Worm (Caenorhabditis elegans) whole organism, L1 larva: ENCODE results near the gene rbm-25.

Source experiments
- C04F5.9 ChIP-seq: sonication (generic microtip); optimal IDR thresholded peaks from 2 replicates; lab custom pipeline; 2016; ENCODE audit warnings: missing genetic modification characterization, missing compliant biosample characterization
- C16A3.4 ChIP-seq: fragments of 150-350 bp; optimal IDR thresholded peaks from 2 replicates; lab custom pipeline; 2014; ENCODE audit warnings: missing biosample characterization, missing genetic modification characterization
- C34B4.2 ChIP-seq: sonication (generic microtip); optimal IDR thresholded peaks from 2 replicates; lab custom pipeline; 2017; ENCODE audit warnings: mild to moderate bottlenecking, missing genetic modification characterization, missing compliant biosample characterization
- Y116A8C.19 ChIP-seq: sonication (generic microtip); optimal IDR thresholded peaks from 2 replicates; lab custom pipeline; 2016; ENCODE audit warnings: missing compliant biosample characterization, missing genetic modification characterization, borderline replicate concordance
- aly-2 ChIP-seq: fragments of 150-350 bp; optimal IDR thresholded peaks from 2 replicates; lab custom pipeline; 2014; ENCODE audit warnings: missing biosample characterization, missing genetic modification characterization
- ama-1 ChIP-seq: fragments of 150-350 bp; optimal IDR thresholded peaks from 2 replicates; lab custom pipeline; 2014
- blmp-1 ChIP-seq: fragments of 150-350 bp; optimal IDR thresholded peaks from 2 replicates; lab custom pipeline; 2014; ENCODE audit warnings: missing biosample characterization, missing genetic modification characterization
- ceh-8 ChIP-seq: fragments of 200-800 bp; sonication (Bioruptor generic); optimal IDR thresholded peaks from 2 replicates; lab custom pipeline; 2018; ENCODE audit warnings: mild to moderate bottlenecking, missing genetic modification characterization, moderate library complexity, missing compliant biosample characterization
- ceh-82 ChIP-seq, 3 experiments: fragments of 150-350 bp in 1 of 3; sonication (generic microtip) in 2 of 3; optimal IDR thresholded peaks; 2 replicates each; lab custom pipeline; 2014 to 2017; ENCODE audit warnings: missing biosample characterization in 3 of 3, missing genetic modification characterization in 3 of 3
- ceh-88 ChIP-seq: fragments of 200-800 bp; sonication (Bioruptor generic); IDR thresholded peaks from 2 replicates; pipeline ENCODE4 v1.3.6; 2022; ENCODE audit warnings: missing genetic modification characterization, missing compliant biosample characterization
- dsc-1 ChIP-seq: sonication (generic microtip); optimal IDR thresholded peaks from 2 replicates; lab custom pipeline; 2016; ENCODE audit warnings: mild to moderate bottlenecking, missing genetic modification characterization, missing compliant biosample characterization
- efl-1 ChIP-seq, 4 experiments: fragments of 150-350 bp; optimal IDR thresholded peaks in 3 of 4; peaks in 1 of 4; 1 replicate in 1 of 4; 2 replicates in 3 of 4; lab custom pipeline; 2014; ENCODE audit warnings: missing biosample characterization in 2 of 4, missing genetic modification characterization in 2 of 4, missing genetic modification reagents in 2 of 4
- efl-3 ChIP-seq: fragments of 200-800 bp; sonication (Bioruptor generic); optimal IDR thresholded peaks from 2 replicates; lab custom pipeline; 2018; ENCODE audit warnings: mild to moderate bottlenecking, missing genetic modification characterization, missing compliant biosample characterization
- egl-13 ChIP-seq: sonication (generic microtip); optimal IDR thresholded peaks from 2 replicates; lab custom pipeline; 2016; ENCODE audit warnings: missing genotype, missing genetic modification reagents, missing genetic modification characterization, missing compliant biosample characterization
- elt-3 ChIP-seq, 6 experiments: fragments of 150-350 bp in 1 of 6; sonication (generic microtip); optimal IDR thresholded peaks; 2 replicates each; lab custom pipeline; 2017 to 2018; ENCODE audit warnings: missing biosample characterization in 6 of 6, missing genetic modification characterization in 6 of 6, inconsistent platforms in 1 of 6
- fkh-8 ChIP-seq: sonication (generic microtip); optimal IDR thresholded peaks from 2 replicates; lab custom pipeline; 2016; ENCODE audit warnings: mild to moderate bottlenecking, missing genetic modification characterization, missing compliant biosample characterization
- fos-1 ChIP-seq: fragments of 150-350 bp; optimal IDR thresholded peaks from 2 replicates; lab custom pipeline; 2014; ENCODE audit warnings: missing biosample characterization, missing genetic modification characterization
- grh-1 ChIP-seq: fragments of 200-800 bp; sonication (Bioruptor generic); IDR thresholded peaks from 2 replicates; pipeline ENCODE4 v1.3.6; 2022; ENCODE audit warnings: missing genetic modification reagents, missing genetic modification characterization, missing compliant biosample characterization
- hlh-4 ChIP-seq: sonication (generic microtip); optimal IDR thresholded peaks from 2 replicates; lab custom pipeline; 2016; ENCODE audit warnings: mild to moderate bottlenecking, missing genetic modification characterization, missing compliant biosample characterization
- hpl-2 ChIP-seq: fragments of 150-350 bp; optimal IDR thresholded peaks from 2 replicates; lab custom pipeline; 2014; ENCODE audit warnings: missing biosample characterization, missing genetic modification reagents, missing genetic modification characterization
- irx-1 ChIP-seq: sonication (generic microtip); optimal IDR thresholded peaks from 2 replicates; lab custom pipeline; 2016; ENCODE audit warnings: missing genetic modification characterization, missing compliant biosample characterization
- isw-1 ChIP-seq: fragments of 200-800 bp; sonication (Bioruptor generic); IDR thresholded peaks from 2 replicates; pipeline ENCODE4 v1.3.6; 2022; ENCODE audit warnings: missing genetic modification characterization, missing compliant biosample characterization
- lin-14 ChIP-seq: fragments of 200-800 bp; sonication (Bioruptor generic); optimal IDR thresholded peaks from 2 replicates; lab custom pipeline; 2018; ENCODE audit warnings: mild to moderate bottlenecking, missing genetic modification characterization, moderate library complexity, missing compliant biosample characterization
- lin-15B ChIP-seq: fragments of 150-350 bp; sonication (generic microtip); optimal IDR thresholded peaks from 3 replicates; lab custom pipeline; 2014; ENCODE audit warnings: missing biosample characterization, missing genetic modification characterization
- lin-35 ChIP-seq, 2 experiments: fragments of 150-350 bp; optimal IDR thresholded peaks; 2 replicates each; lab custom pipeline; 2014; ENCODE audit warnings: missing biosample characterization in 2 of 2, missing genetic modification characterization in 2 of 2, missing genetic modification reagents in 2 of 2
- lin-39 ChIP-seq: fragments of 150-350 bp; optimal IDR thresholded peaks from 2 replicates; lab custom pipeline; 2014; ENCODE audit warnings: missing biosample characterization, missing genetic modification reagents, missing genetic modification characterization
- lir-3 ChIP-seq: sonication (generic microtip); optimal IDR thresholded peaks from 2 replicates; lab custom pipeline; 2016; ENCODE audit warnings: mild to moderate bottlenecking, missing genetic modification characterization, moderate library complexity, missing compliant biosample characterization; ENCODE audit not compliant: poor library complexity
- lsy-2 ChIP-seq, 2 experiments: fragments of 150-350 bp; optimal IDR thresholded peaks; 2 replicates each; lab custom pipeline; 2014; ENCODE audit warnings: missing biosample characterization in 2 of 2, missing genetic modification characterization in 2 of 2
- mab-9 ChIP-seq: fragments of 200-800 bp; sonication (Bioruptor generic); IDR thresholded peaks from 2 replicates; pipeline ENCODE4 v1.3.6; 2022; ENCODE audit warnings: missing genetic modification reagents, missing genetic modification characterization, missing compliant biosample characterization
- mdl-1 ChIP-seq, 2 experiments: fragments of 150-350 bp; optimal IDR thresholded peaks; 2 replicates each; lab custom pipeline; 2014 to 2017; ENCODE audit warnings: missing biosample characterization in 2 of 2, missing genetic modification characterization in 2 of 2, inconsistent platforms in 1 of 2
- mef-2 ChIP-seq: fragments of 150-350 bp; optimal IDR thresholded peaks from 2 replicates; lab custom pipeline; 2014; ENCODE audit warnings: missing biosample characterization, missing genetic modification characterization
- mep-1 ChIP-seq: fragments of 150-350 bp; optimal IDR thresholded peaks from 2 replicates; lab custom pipeline; 2014; ENCODE audit warnings: missing biosample characterization, missing genetic modification characterization
- nhr-11 ChIP-seq: fragments of 150-350 bp; optimal IDR thresholded peaks from 2 replicates; lab custom pipeline; 2014; ENCODE audit warnings: missing biosample characterization, missing genetic modification characterization
- nhr-19 ChIP-seq: fragments of 200-800 bp; sonication (Bioruptor generic); conservative IDR thresholded peaks from 2 replicates; pipeline ENCODE4 v1.3.6; 2022; ENCODE audit warnings: missing genetic modification characterization, missing compliant biosample characterization
- nhr-20 ChIP-seq: sonication (generic microtip); optimal IDR thresholded peaks from 2 replicates; lab custom pipeline; 2016; ENCODE audit warnings: mild to moderate bottlenecking, missing genetic modification characterization, missing compliant biosample characterization
- nhr-47 ChIP-seq: sonication (generic microtip); optimal IDR thresholded peaks from 2 replicates; lab custom pipeline; 2016; ENCODE audit warnings: mild to moderate bottlenecking, missing genetic modification characterization, moderate library complexity, missing compliant biosample characterization
- nhr-71 ChIP-seq: sonication (generic microtip); optimal IDR thresholded peaks from 2 replicates; lab custom pipeline; 2016; ENCODE audit warnings: mild to moderate bottlenecking, missing genetic modification characterization, moderate library complexity, missing compliant biosample characterization
- nhr-76 ChIP-seq: sonication (generic microtip); optimal IDR thresholded peaks from 2 replicates; lab custom pipeline; 2017; ENCODE audit warnings: missing biosample characterization, missing genetic modification characterization
- nhr-85 ChIP-seq: sonication (generic microtip); peaks from one replicate; lab custom pipeline; 2016; ENCODE audit warnings: missing genetic modification characterization, inconsistent platforms, missing compliant biosample characterization
- nhr-90 ChIP-seq: sonication (generic microtip); optimal IDR thresholded peaks from 2 replicates; lab custom pipeline; 2016; ENCODE audit warnings: mild to moderate bottlenecking, missing genetic modification characterization, missing compliant biosample characterization; ENCODE audit not compliant: poor library complexity
- pag-3 ChIP-seq: sonication (generic microtip); optimal IDR thresholded peaks from 2 replicates; lab custom pipeline; 2017; ENCODE audit warnings: missing genetic modification characterization, mild to moderate bottlenecking, missing compliant biosample characterization, antibody characterized with exemption, borderline replicate concordance; ENCODE audit not compliant: insufficient read depth
- pqm-1 ChIP-seq: sonication (generic microtip); optimal IDR thresholded peaks from 3 replicates; lab custom pipeline; 2017; ENCODE audit warnings: missing biosample characterization, missing genetic modification characterization
- rnt-1 ChIP-seq: sonication (generic microtip); optimal IDR thresholded peaks from 2 replicates; lab custom pipeline; 2016; ENCODE audit warnings: mild to moderate bottlenecking, missing genetic modification characterization, moderate library complexity, missing compliant biosample characterization
- skn-1 ChIP-seq: fragments of 150-350 bp; optimal IDR thresholded peaks from 2 replicates; lab custom pipeline; 2014; ENCODE audit warnings: missing biosample characterization, missing genetic modification characterization
- swsn-7 ChIP-seq: sonication (generic microtip); optimal IDR thresholded peaks from 2 replicates; lab custom pipeline; 2016; ENCODE audit warnings: missing genetic modification characterization, missing compliant biosample characterization
- tbx-2 ChIP-seq: sonication (generic microtip); optimal IDR thresholded peaks from 2 replicates; lab custom pipeline; 2016; ENCODE audit warnings: missing genetic modification characterization, missing compliant biosample characterization
- tlp-1 ChIP-seq: fragments of 150-350 bp; optimal IDR thresholded peaks from 2 replicates; lab custom pipeline; 2014; ENCODE audit warnings: missing biosample characterization, missing genetic modification characterization
- unc-30 ChIP-seq: sonication (generic microtip); optimal IDR thresholded peaks from 2 replicates; lab custom pipeline; 2017; ENCODE audit warnings: missing biosample characterization, missing genetic modification characterization
- unc-62 ChIP-seq: fragments of 150-350 bp; optimal IDR thresholded peaks from 2 replicates; lab custom pipeline; 2014; ENCODE audit warnings: missing biosample characterization, missing genetic modification reagents, missing genetic modification characterization
- unc-98 ChIP-seq: fragments of 200-800 bp; sonication (Bioruptor generic); IDR thresholded peaks from 2 replicates; pipeline ENCODE4 v1.3.6; 2022; ENCODE audit warnings: missing genetic modification characterization, missing compliant biosample characterization
- vab-15 ChIP-seq: sonication (generic microtip); optimal IDR thresholded peaks from 2 replicates; lab custom pipeline; 2017; ENCODE audit warnings: missing genotype, mild to moderate bottlenecking, missing genetic modification characterization, missing compliant biosample characterization
- xbp-1 ChIP-seq: sonication (generic microtip); optimal IDR thresholded peaks from 2 replicates; lab custom pipeline; 2016; ENCODE audit warnings: missing genetic modification characterization, missing compliant biosample characterization
- zag-1 ChIP-seq: fragments of 150-350 bp; optimal IDR thresholded peaks from 2 replicates; lab custom pipeline; 2014; ENCODE audit warnings: missing biosample characterization, missing genetic modification characterization
- ztf-11 ChIP-seq, 2 experiments: sonication (generic microtip); optimal IDR thresholded peaks; 2 replicates each; lab custom pipeline; 2016 to 2017; ENCODE audit warnings: missing genetic modification characterization in 2 of 2, missing biosample characterization in 1 of 2, missing compliant biosample characterization in 1 of 2

rbm-25 gene

ce11 chrV:12450441-12450840, 47.6 kb upstream of the rbm-25 start, which contains the start of gene F28C1.1 (continued):
- no peak for TF ChIP-seq mef-2 (tag; lab: Kevin White, UChicago)
- TF ChIP-seq rnt-1 (tag; lab: Kevin White, UChicago), result peak; percentile 9
- TF ChIP-seq lin-35 (GFP tag; optimal IDR thresholded peaks at IDR 0.05; lab: Kevin White, UChicago), result peak; percentile 86 to 95
- peak; percentile 40 for TF ChIP-seq nhr-47
- TF ChIP-seq nhr-11 (tag; lab: Kevin White, UChicago), result no peak
- TF ChIP-seq irx-1 (tag; lab: Kevin White, UChicago), result no peak
- no peak for TF ChIP-seq unc-62 (GFP tag; lab: Kevin White, UChicago)
- TF ChIP-seq nhr-85 (tag; lab: Kevin White, UChicago), result peak; percentile 23
- TF ChIP-seq unc-30, result no peak
- TF ChIP-seq nhr-76 (tag; lab: Kevin White, UChicago), result no peak
- TF ChIP-seq nhr-20 (tag; lab: Kevin White, UChicago), result peak; percentile 25
- TF ChIP-seq ama-1 (lab: Kevin White, UChicago), result no peak
- no peak for TF ChIP-seq fkh-8 (tag; lab: Kevin White, UChicago)
- no peak for TF ChIP-seq lir-3 (tag; lab: Kevin White, UChicago)
- TF ChIP-seq mab-9 (GFP tag; lab: Robert Waterston, UW), result no peak
- TF ChIP-seq mdl-1 (tag; optimal IDR thresholded peaks at IDR 0.05; lab: Kevin White, UChicago), result no peak
- TF ChIP-seq lin-14, result no peak
- TF ChIP-seq ceh-82 (tag; optimal IDR thresholded peaks at IDR 0.05; lab: Kevin White, UChicago), result peak in 1 of 3 experiments; percentile 34
- TF ChIP-seq dsc-1, result no peak
- TF ChIP-seq aly-2 (tag; lab: Kevin White, UChicago), result no peak
- TF ChIP-seq efl-1 (optimal IDR thresholded peaks at IDR 0.05; lab: Kevin White, UChicago), result peak; percentile 60 to 90
- TF ChIP-seq efl-1 (GFP tag; optimal IDR thresholded peaks at IDR 0.05 in 1 of 2; lab: Kevin White, UChicago), result peak; percentile 92 to 99
- no peak for TF ChIP-seq grh-1 (GFP tag; lab: Robert Waterston, UW)
- TF ChIP-seq hlh-4 (tag; lab: Kevin White, UChicago), result no peak
- TF ChIP-seq blmp-1 (tag; lab: Kevin White, UChicago), result peak; percentile 29
- no peak for TF ChIP-seq lin-39 (tag; lab: Kevin White, UChicago)
- no peak for TF ChIP-seq fos-1
- no peak for TF ChIP-seq zag-1 (tag; lab: Kevin White, UChicago)
- no peak for TF ChIP-seq tlp-1 (tag; lab: Kevin White, UChicago)
- TF ChIP-seq nhr-71 (tag; lab: Kevin White, UChicago), result no peak
- TF ChIP-seq pag-3 (tag; lab: Kevin White, UChicago), result no peak
- no peak for TF ChIP-seq nhr-19 (GFP tag; lab: Robert Waterston, UW)
- no peak for TF ChIP-seq ceh-88
- TF ChIP-seq pqm-1, result no peak
- no peak for TF ChIP-seq C04F5.9 (tag; lab: Kevin White, UChicago)
- TF ChIP-seq swsn-7 (tag; lab: Kevin White, UChicago), result no peak
- TF ChIP-seq tbx-2 (tag; lab: Kevin White, UChicago), result peak; percentile 12
- no peak for TF ChIP-seq C34B4.2 (tag; lab: Kevin White, UChicago)
- TF ChIP-seq egl-13 (tag; lab: Kevin White, UChicago), result no peak
- TF ChIP-seq lsy-2 (tag; optimal IDR thresholded peaks at IDR 0.05; lab: Kevin White, UChicago), result peak in 1 of 2 experiments; percentile 70
- no peak for TF ChIP-seq unc-98 (GFP tag; lab: Robert Waterston, UW)
- no peak for TF ChIP-seq hpl-2
- no peak for TF ChIP-seq vab-15 (tag; lab: Kevin White, UChicago)
- TF ChIP-seq isw-1 (GFP tag; lab: Robert Waterston, UW), result no peak
- TF ChIP-seq nhr-90 (tag; lab: Kevin White, UChicago), result peak; percentile 12
- TF ChIP-seq elt-3 (tag; optimal IDR thresholded peaks at IDR 0.05; lab: Kevin White, UChicago), result no peak
- TF ChIP-seq C16A3.4 (tag; lab: Kevin White, UChicago), result peak; percentile 43
- no peak for TF ChIP-seq ztf-11 (tag; optimal IDR thresholded peaks at IDR 0.05; lab: Kevin White, UChicago)
- TF ChIP-seq efl-3 (GFP tag; lab: Kevin White, UChicago), result no peak
- TF ChIP-seq Y116A8C.19, result no peak
- TF ChIP-seq lin-15B, result no peak
- peak; percentile 68 for TF ChIP-seq skn-1
- TF ChIP-seq ceh-8 (GFP tag; lab: Kevin White, UChicago), result no peak
- peak; percentile 18 for TF ChIP-seq xbp-1 (tag; lab: Kevin White, UChicago)
- no peak for TF ChIP-seq mep-1 (tag; lab: Kevin White, UChicago)
